Worm (Caenorhabditis elegans) whole organism, L4/young adult: ENCODE measurements around the gene K09F6.10.

Source experiments
- W03F9.2 ChIP-seq: fragments of 150-350 bp; optimal IDR thresholded peaks from 2 replicates; lab custom pipeline; 2014; ENCODE audit warnings: missing biosample characterization, missing genetic modification characterization
- dao-5 ChIP-seq: sonication (generic microtip); optimal IDR thresholded peaks from 2 replicates; lab custom pipeline; 2016; ENCODE audit warnings: missing genotype, missing genetic modification characterization, moderate library complexity, missing compliant biosample characterization
- him-1 ChIP-seq: sonication (generic microtip); optimal IDR thresholded peaks from 2 replicates; lab custom pipeline; 2016; ENCODE audit warnings: missing genotype, missing genetic modification reagents, missing genetic modification characterization, missing compliant biosample characterization

ce11 chrII:2324956-2325355 is 36.3 kb upstream of the K09F6.10 start, which contains the start of gene ZK1240.11:
- TF ChIP-seq dao-5 (tag; lab: Kevin White, UChicago): no peak
- no peak for TF ChIP-seq W03F9.2 (tag; lab: Kevin White, UChicago)
- TF ChIP-seq him-1 (tag; lab: Kevin White, UChicago): no peak
